Fruit fly (Drosophila melanogaster) whole organism, adult: ENCODE data around the gene CG11134.

Experiments
- CG11617 ChIP-seq: fragments of 200-800 bp; sonication (Bioruptor generic); optimal IDR thresholded peaks from 2 replicates; lab custom pipeline; 2017; ENCODE audit warnings: mild to moderate bottlenecking, missing biosample characterization, missing genetic modification reagents, missing genetic modification characterization
- CG12768 ChIP-seq: fragments of 200-800 bp; sonication (Bioruptor generic); optimal IDR thresholded peaks from 2 replicates; lab custom pipeline; 2017; ENCODE audit warnings: missing biosample characterization, missing genetic modification characterization, mild to moderate bottlenecking, moderate library complexity, missing genetic modification reagents
- CG33017 ChIP-seq: fragments of 200-800 bp; sonication (Bioruptor generic); optimal IDR thresholded peaks from 2 replicates; lab custom pipeline; 2018; ENCODE audit warnings: missing biosample characterization, mild to moderate bottlenecking, missing genetic modification characterization, moderate library complexity
- CG7045 ChIP-seq: fragments of 200-800 bp; sonication (Bioruptor generic); optimal IDR thresholded peaks from 2 replicates; lab custom pipeline; 2017; ENCODE audit warnings: missing biosample characterization, mild to moderate bottlenecking, missing genetic modification characterization
- CG7101 ChIP-seq: fragments of 200-800 bp; sonication (Bioruptor generic); optimal IDR thresholded peaks from 2 replicates; lab custom pipeline; 2018; ENCODE audit warnings: missing biosample characterization, mild to moderate bottlenecking, missing genetic modification characterization, moderate library complexity
- Mnt ChIP-seq: fragments of 200-800 bp; sonication (Bioruptor generic); optimal IDR thresholded peaks from 2 replicates; lab custom pipeline; 2016; ENCODE audit warnings: missing biosample characterization, mild to moderate bottlenecking, missing genetic modification characterization
- bab1 ChIP-seq: fragments of 200-800 bp; sonication (Bioruptor generic); optimal IDR thresholded peaks from 3 replicates; lab custom pipeline; 2019; ENCODE audit warnings: missing biosample characterization, mild to moderate bottlenecking, missing genetic modification characterization, moderate library complexity
- cic ChIP-seq: fragments of 200-800 bp; sonication (Bioruptor generic); optimal IDR thresholded peaks from 2 replicates; lab custom pipeline; 2017; ENCODE audit warnings: missing biosample characterization, mild to moderate bottlenecking, missing genetic modification characterization, moderate library complexity
- cnc ChIP-seq, 2 experiments: fragments of >200 bp; optimal IDR thresholded peaks; 2 replicates each; lab custom pipeline; 2017
- kay ChIP-seq: fragments of 200-800 bp; sonication (Bioruptor generic); peaks from one replicate; lab custom pipeline; 2016; ENCODE audit warnings: missing biosample characterization, missing genetic modification characterization, borderline replicate concordance
- ovo ChIP-seq: fragments of 200-800 bp; sonication (Bioruptor generic); optimal IDR thresholded peaks from 2 replicates; lab custom pipeline; 2016; ENCODE audit warnings: missing biosample characterization, missing genetic modification characterization
- pad ChIP-seq: fragments of 200-800 bp; sonication (Bioruptor generic); optimal IDR thresholded peaks from 3 replicates; lab custom pipeline; 2017; ENCODE audit warnings: missing biosample characterization, missing genetic modification characterization, mild to moderate bottlenecking, moderate library complexity, missing genetic modification reagents
- tj ChIP-seq: fragments of 200-800 bp; sonication (Bioruptor generic); optimal IDR thresholded peaks from 3 replicates; lab custom pipeline; 2017; ENCODE audit warnings: missing biosample characterization, mild to moderate bottlenecking, missing genetic modification characterization, moderate library complexity

DNA sequence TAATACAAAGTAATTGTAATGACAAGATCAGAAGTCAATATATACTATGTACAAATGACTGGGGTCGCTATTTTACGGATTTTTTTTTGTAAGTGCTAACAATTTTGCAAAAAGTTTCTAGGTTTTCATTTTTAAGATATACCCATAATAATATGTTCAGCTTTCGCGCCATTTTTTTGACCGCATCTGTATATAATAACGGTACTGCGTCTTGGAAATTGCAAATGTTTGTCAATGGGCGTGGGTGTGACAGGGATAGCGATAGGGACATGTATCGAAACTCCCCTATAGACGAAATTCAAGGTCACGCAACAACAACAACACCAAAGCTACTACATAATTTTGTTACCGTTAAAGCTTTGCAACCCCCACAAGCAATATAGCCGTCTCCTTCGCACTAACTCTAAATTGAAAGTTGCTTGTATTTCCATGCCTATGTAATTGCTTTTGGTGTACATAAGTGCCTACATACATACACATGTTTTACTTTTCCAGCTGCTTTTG is 14.9 kb downstream of the CG11134 start:
- TF ChIP-seq CG33017 (tag; lab: Kevin White, UChicago), result no peak
- no peak for TF ChIP-seq CG7045 (GFP tag; lab: Kevin White, UChicago)
- no peak for TF ChIP-seq kay (GFP tag; lab: Kevin White, UChicago)
- TF ChIP-seq cnc (optimal IDR thresholded peaks at IDR 0.05; lab: Kevin White, UChicago), result no peak
- no peak for TF ChIP-seq Mnt
- TF ChIP-seq ovo (GFP tag; lab: Kevin White, UChicago), result peak; percentile 93
- no peak for TF ChIP-seq tj (GFP tag; lab: Kevin White, UChicago)
- no peak for TF ChIP-seq bab1
- TF ChIP-seq CG7101 (tag; lab: Kevin White, UChicago), result no peak
- no peak for TF ChIP-seq cic (GFP tag; lab: Kevin White, UChicago)
- peak; percentile 98 for TF ChIP-seq pad (GFP tag; lab: Kevin White, UChicago)
- no peak for TF ChIP-seq CG11617 (GFP tag; lab: Kevin White, UChicago)
- TF ChIP-seq CG12768 (GFP tag; lab: Kevin White, UChicago), result no peak
